Fruit fly (Drosophila melanogaster): ENCODE results near the gene CG13737.

The CG13737 gene

DNA sequence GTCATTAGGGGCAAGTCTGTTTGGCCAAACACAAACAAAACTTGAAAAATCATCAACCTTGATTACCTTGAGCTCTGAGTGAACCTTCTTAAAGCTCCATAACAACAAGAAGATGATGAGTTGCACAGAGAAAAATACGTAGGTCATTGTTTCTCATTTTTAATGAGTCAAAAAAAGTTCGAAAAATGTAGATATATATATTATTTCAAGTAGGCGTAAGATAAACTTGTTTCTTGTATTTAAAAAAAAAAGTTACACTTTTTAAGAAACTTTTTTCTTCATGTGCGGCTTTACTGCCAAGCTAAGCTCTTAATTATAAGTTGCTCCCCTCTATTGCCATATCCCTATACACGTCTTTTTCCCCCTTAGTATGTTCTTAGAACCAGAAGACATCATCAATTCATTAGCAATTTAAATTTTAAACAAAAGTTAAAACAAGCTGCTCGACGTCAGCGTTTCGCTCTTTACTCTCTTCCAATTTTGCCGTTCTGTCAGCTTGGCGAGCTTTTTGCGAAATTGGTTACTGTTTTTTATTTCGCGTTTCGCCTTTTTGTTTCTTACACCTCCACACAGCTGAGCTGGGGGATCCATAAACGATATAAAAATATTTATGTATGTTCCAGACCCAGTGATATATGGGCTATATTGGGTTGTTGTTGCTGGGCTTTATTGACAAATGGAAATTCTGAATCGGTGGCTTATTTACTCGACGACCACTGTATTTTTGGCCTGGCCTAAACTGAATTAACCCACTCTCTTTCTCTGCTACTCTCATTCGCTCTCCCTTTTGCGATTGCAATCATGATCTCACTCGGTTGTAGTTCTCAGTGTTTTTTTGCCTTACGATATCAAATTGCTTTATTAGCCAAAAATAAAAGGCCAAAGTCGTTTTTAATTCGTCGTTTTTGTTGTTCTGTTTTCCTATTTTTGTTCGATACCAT is 44.8 kb downstream of the CG13737 start (continued):
- TF ChIP-seq CG7963 (GFP tag; IDR thresholded peaks at IDR 0.05; ENCODE audit: partially characterized antibody): no peak
- TF ChIP-seq NK7.1 (GFP tag; optimal IDR thresholded peaks at IDR 0.05): no peak
- no peak for TF ChIP-seq gro (GFP tag; optimal IDR thresholded peaks at IDR 0.05)
- TF ChIP-seq sd (tag; optimal IDR thresholded peaks at IDR 0.05): no peak
- peak; percentile 27 for TF ChIP-seq Asciz (GFP tag; optimal IDR thresholded peaks at IDR 0.05)
- no peak for TF ChIP-seq bbx (GFP tag; IDR thresholded peaks at IDR 0.05; ENCODE audit: partially characterized antibody)
- peak; percentile 46 for TF ChIP-seq Spps (tag; optimal IDR thresholded peaks at IDR 0.05)
- TF ChIP-seq schlank (tag; optimal IDR thresholded peaks at IDR 0.05): no peak
- no peak for TF ChIP-seq stwl (tag; optimal IDR thresholded peaks at IDR 0.05)
- peak; percentile 24 for TF ChIP-seq CG12155 (GFP tag; optimal IDR thresholded peaks at IDR 0.05)
- no peak for TF ChIP-seq CG4854 (GFP tag; optimal IDR thresholded peaks at IDR 0.05)
- no peak for TF ChIP-seq BEAF-32 (GFP tag; optimal IDR thresholded peaks at IDR 0.05)
- TF ChIP-seq CG7357 (GFP tag; IDR thresholded peaks at IDR 0.05): peak; percentile 48; the same call in 2 of the 3 replicates
- TF ChIP-seq dan (GFP tag; IDR thresholded peaks at IDR 0.05): no peak
- TF ChIP-seq onecut (GFP tag; IDR thresholded peaks at IDR 0.05): no peak
- TF ChIP-seq twi (tag; optimal IDR thresholded peaks at IDR 0.05): no peak
- TF ChIP-seq CG10462 (GFP tag; optimal IDR thresholded peaks at IDR 0.05): no peak
- TF ChIP-seq da (GFP tag; optimal IDR thresholded peaks at IDR 0.05): no peak
- TF ChIP-seq Lpt (GFP tag; optimal IDR thresholded peaks at IDR 0.05): no peak
- no peak for TF ChIP-seq trh (GFP tag; optimal IDR thresholded peaks at IDR 0.05)
- peak; percentile 41 for TF ChIP-seq lilli (GFP tag; optimal IDR thresholded peaks at IDR 0.05)
- no peak for TF ChIP-seq bowl (GFP tag; IDR thresholded peaks at IDR 0.05)
- no peak for TF ChIP-seq ab (GFP tag; optimal IDR thresholded peaks at IDR 0.05)
- peak; percentile 59; the same call in 1 of the 2 replicates for TF ChIP-seq HLH3B (GFP tag; IDR thresholded peaks at IDR 0.05)
- TF ChIP-seq CG12236 (GFP tag; optimal IDR thresholded peaks at IDR 0.05): no peak
- TF ChIP-seq CG13894 (tag; optimal IDR thresholded peaks at IDR 0.05): no peak
- peak; percentile 49 for TF ChIP-seq dmrt99B (tag; optimal IDR thresholded peaks at IDR 0.05)
- TF ChIP-seq wdn (GFP tag; IDR thresholded peaks at IDR 0.05): peak; percentile 76
- no peak for TF ChIP-seq MESR4 (GFP tag; optimal IDR thresholded peaks at IDR 0.05)
- TF ChIP-seq CG11504 (tag; optimal IDR thresholded peaks at IDR 0.05): peak; percentile 54
- TF ChIP-seq CG9437 (GFP tag; optimal IDR thresholded peaks at IDR 0.05): peak; percentile 4
- no peak for TF ChIP-seq slp2 (GFP tag; optimal IDR thresholded peaks at IDR 0.05)
- no peak for TF ChIP-seq chn (GFP tag; optimal IDR thresholded peaks at IDR 0.05)
- no peak for TF ChIP-seq h (optimal IDR thresholded peaks at IDR 0.05)
- TF ChIP-seq CG8924 (tag; optimal IDR thresholded peaks at IDR 0.05): peak; percentile 23
- TF ChIP-seq Myb (GFP tag; optimal IDR thresholded peaks at IDR 0.05): peak; percentile 25
- no peak for TF ChIP-seq CG43689 (GFP tag; IDR thresholded peaks at IDR 0.05)
- TF ChIP-seq tll (GFP tag; optimal IDR thresholded peaks at IDR 0.05): no peak
- peak; percentile 44 for TF ChIP-seq jumu (GFP tag; optimal IDR thresholded peaks at IDR 0.05)
- peak; percentile 45; the same call in 1 of the 2 replicates for TF ChIP-seq ap (GFP tag; IDR thresholded peaks at IDR 0.05)
- peak; percentile 28 for TF ChIP-seq Ssrp (tag; optimal IDR thresholded peaks at IDR 0.05)
- TF ChIP-seq Lim3 (GFP tag; IDR thresholded peaks at IDR 0.05): no peak
- peak; percentile 32 for TF ChIP-seq esg (GFP tag; conservative IDR thresholded peaks at IDR 0.05)
- TF ChIP-seq pnt (GFP tag; optimal IDR thresholded peaks at IDR 0.05): peak; percentile 25
- no peak for TF ChIP-seq CG2116 (GFP tag; optimal IDR thresholded peaks at IDR 0.05)
- peak; percentile 28 for TF ChIP-seq CG12659 (GFP tag; optimal IDR thresholded peaks at IDR 0.05)
- peak; percentile 34 for TF ChIP-seq CG33213 (GFP tag; optimal IDR thresholded peaks at IDR 0.05)
- TF ChIP-seq CG17912 (GFP tag; optimal IDR thresholded peaks at IDR 0.05): no peak
- TF ChIP-seq Atf3 (GFP tag; optimal IDR thresholded peaks at IDR 0.05): no peak
- no peak for TF ChIP-seq CG13123 (GFP tag; optimal IDR thresholded peaks at IDR 0.05)
